Fruit fly (Drosophila melanogaster): Measurements from ENCODE around the gene Plc21C.

DNA sequence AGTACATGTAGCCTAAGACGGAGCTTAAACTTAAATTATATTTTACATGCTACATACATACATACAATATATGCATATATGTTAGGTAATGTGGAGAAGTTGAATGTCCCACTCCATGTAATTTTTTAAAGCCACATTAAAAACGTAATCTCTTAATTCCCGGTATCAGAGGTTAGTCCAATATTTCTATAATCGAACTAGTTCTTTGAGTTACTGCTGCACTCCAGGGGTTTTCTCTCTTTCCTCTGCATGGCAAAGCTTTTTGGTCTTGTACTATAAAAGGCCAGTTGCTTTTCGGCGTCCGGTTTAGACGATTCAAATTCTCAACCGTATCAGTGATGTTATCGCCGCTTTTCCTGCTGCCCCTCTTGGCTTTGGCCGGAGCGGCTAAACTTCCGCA, 16.1 kb downstream of the Plc21C start, which contains the start of gene CG33127:
- TF ChIP-seq insv (optimal IDR thresholded peaks at IDR 0.05) (no peak), psq (optimal IDR thresholded peaks at IDR 0.05) (no peak), ttk (optimal IDR thresholded peaks at IDR 0.05) (no peak)
